Fruit fly (Drosophila melanogaster) whole organism, wandering third instar larva: ENCODE measurements around the gene Smox.
A peak's percentile ranks its signal among the peaks of the same experiment; 100 is the strongest.

Experiments used
- Abd-B ChIP-seq: fragments of >200 bp; optimal IDR thresholded peaks from 2 replicates; lab custom pipeline; 2017; ENCODE audit warnings: missing biosample characterization, missing genetic modification characterization
- CG32264 ChIP-seq: fragments of 200-800 bp; sonication (Bioruptor generic); optimal IDR thresholded peaks from 2 replicates; lab custom pipeline; 2016; ENCODE audit warnings: missing biosample characterization, missing genetic modification characterization
- CG9705 ChIP-seq: fragments of 200-800 bp; sonication (Bioruptor generic); optimal IDR thresholded peaks from 2 replicates; lab custom pipeline; 2018; ENCODE audit warnings: missing biosample characterization, mild to moderate bottlenecking, missing genetic modification characterization
- Dfd ChIP-seq: fragments of >200 bp; optimal IDR thresholded peaks from 2 replicates; lab custom pipeline; 2017; ENCODE audit warnings: missing biosample characterization, missing genetic modification characterization
- Dif ChIP-seq: fragments of 200-275, 200-300 bp; sonication (Bioruptor generic); optimal IDR thresholded peaks from 2 replicates; lab custom pipeline; 2018; ENCODE audit warnings: missing biosample characterization, missing genetic modification characterization; ENCODE audit not compliant: partially characterized antibody
- GATAd ChIP-seq: sonication (Bioruptor generic); optimal IDR thresholded peaks from 2 replicates; lab custom pipeline; 2016; ENCODE audit warnings: missing biosample characterization, missing genetic modification characterization
- HLH106 ChIP-seq: fragments of 200-800 bp; optimal IDR thresholded peaks from 3 replicates; lab custom pipeline; 2019; ENCODE audit warnings: missing biosample characterization, mild to moderate bottlenecking, missing genetic modification characterization, moderate library complexity
- Hr78 ChIP-seq: fragments of >200 bp; optimal IDR thresholded peaks from 2 replicates; lab custom pipeline; 2017; ENCODE audit warnings: missing biosample characterization, missing genetic modification characterization
- Hr83 ChIP-seq: fragments of 200-300 bp; sonication (Bioruptor generic); optimal IDR thresholded peaks from 2 replicates; lab custom pipeline; 2016; ENCODE audit warnings: missing biosample characterization, mild to moderate bottlenecking, missing genetic modification characterization, moderate library complexity; ENCODE audit not compliant: poor library complexity, severe bottlenecking
- Jra ChIP-seq: sonication (Bioruptor generic); optimal IDR thresholded peaks from 2 replicates; lab custom pipeline; 2016; ENCODE audit warnings: missing biosample characterization, missing genetic modification characterization
- Myc ChIP-seq: fragments of >200 bp; optimal IDR thresholded peaks from 2 replicates; lab custom pipeline; 2017
- OdsH ChIP-seq: fragments of 200-800 bp; sonication (Bioruptor generic); optimal IDR thresholded peaks from 2 replicates; lab custom pipeline; 2016; ENCODE audit warnings: missing biosample characterization, mild to moderate bottlenecking, missing genetic modification characterization
- Rel ChIP-seq, 2 experiments: fragments of 200-800 bp; sonication (Bioruptor generic) in 1 of 2; optimal IDR thresholded peaks; 2 replicates in 1 of 2; 3 replicates in 1 of 2; lab custom pipeline; 2016 to 2019; ENCODE audit warnings: mild to moderate bottlenecking in 2 of 2, missing biosample characterization in 2 of 2, missing genetic modification characterization in 2 of 2, moderate library complexity in 1 of 2
- Sp1 ChIP-seq: fragments of 200-800 bp; sonication (Bioruptor generic); optimal IDR thresholded peaks from 3 replicates; lab custom pipeline; 2019; ENCODE audit warnings: missing biosample characterization, mild to moderate bottlenecking, missing genetic modification characterization, moderate library complexity
- Vsx2 ChIP-seq: fragments of 200-300, 225-300 bp; sonication (Bioruptor generic); optimal IDR thresholded peaks from 2 replicates; lab custom pipeline; 2018; ENCODE audit warnings: missing biosample characterization, missing genetic modification characterization; ENCODE audit not compliant: partially characterized antibody
- brk ChIP-seq: fragments of 200-800 bp; sonication (Bioruptor generic); optimal IDR thresholded peaks from 2 replicates; lab custom pipeline; 2016; ENCODE audit warnings: missing biosample characterization, mild to moderate bottlenecking, missing genetic modification characterization
- dl ChIP-seq, 2 experiments: fragments of 175-275, 200-275 bp in 1 of 2; fragments of 200-275 bp in 1 of 2; sonication (Bioruptor generic); optimal IDR thresholded peaks; lab custom pipeline; 2018; ENCODE audit warnings: mild to moderate bottlenecking in 2 of 2, missing biosample characterization in 2 of 2, missing genetic modification characterization in 2 of 2, moderate library complexity in 2 of 2; ENCODE audit not compliant: partially characterized antibody in 2 of 2, insufficient read depth in 1 of 2
- dmrt93B ChIP-seq: fragments of 200-800 bp; sonication (Bioruptor generic); optimal IDR thresholded peaks from 2 replicates; lab custom pipeline; 2018; ENCODE audit warnings: missing biosample characterization, mild to moderate bottlenecking, missing genetic modification characterization
- ey ChIP-seq: fragments of 200-800 bp; sonication (Bioruptor generic); optimal IDR thresholded peaks from 2 replicates; lab custom pipeline; 2016; ENCODE audit warnings: missing biosample characterization, missing genetic modification characterization
- foxo ChIP-seq, 2 experiments: fragments of 200-800 bp; sonication (Bioruptor generic); optimal IDR thresholded peaks; 2 replicates in 1 of 2; 3 replicates in 1 of 2; lab custom pipeline; 2016 to 2017; ENCODE audit warnings: missing biosample characterization in 2 of 2, missing genetic modification characterization in 2 of 2
- fru ChIP-seq: fragments of 200-800 bp; sonication (Bioruptor generic); optimal IDR thresholded peaks from 3 replicates; lab custom pipeline; 2016; ENCODE audit warnings: missing biosample characterization, mild to moderate bottlenecking, missing genetic modification characterization
- h ChIP-seq: fragments of 200-800 bp; sonication (Bioruptor generic); optimal IDR thresholded peaks from 3 replicates; lab custom pipeline; 2016; ENCODE audit warnings: missing biosample characterization, mild to moderate bottlenecking, missing genetic modification characterization
- jim ChIP-seq: fragments of 175-275, 200-325 bp; sonication (Bioruptor generic); optimal IDR thresholded peaks from 2 replicates; lab custom pipeline; 2016; ENCODE audit warnings: missing biosample characterization, mild to moderate bottlenecking, missing genetic modification characterization
- pan ChIP-seq: fragments of >200 bp; optimal IDR thresholded peaks from 2 replicates; lab custom pipeline; 2017
- psq ChIP-seq: fragments of 200-800 bp; sonication (Bioruptor generic); optimal IDR thresholded peaks from 3 replicates; lab custom pipeline; 2017; ENCODE audit warnings: missing biosample characterization, mild to moderate bottlenecking, missing genetic modification characterization, moderate library complexity
- rgr ChIP-seq: fragments of 200-800 bp; sonication (Bioruptor generic); optimal IDR thresholded peaks from 3 replicates; lab custom pipeline; 2016; ENCODE audit warnings: missing biosample characterization, mild to moderate bottlenecking, missing genetic modification characterization
- sage ChIP-seq: fragments of 200-800 bp; sonication (Bioruptor generic); optimal IDR thresholded peaks from 2 replicates; lab custom pipeline; 2016; ENCODE audit warnings: missing biosample characterization, mild to moderate bottlenecking, missing genetic modification characterization
- sv ChIP-seq: fragments of 200-800 bp; sonication (Bioruptor generic); optimal IDR thresholded peaks from 3 replicates; lab custom pipeline; 2016; ENCODE audit warnings: missing biosample characterization, missing genetic modification characterization
- tai ChIP-seq: sonication (Bioruptor generic); optimal IDR thresholded peaks from 2 replicates; lab custom pipeline; 2016; ENCODE audit warnings: missing biosample characterization, missing genetic modification characterization
- usp ChIP-seq: fragments of >200 bp; optimal IDR thresholded peaks from 2 replicates; lab custom pipeline; 2017; ENCODE audit warnings: missing biosample characterization, missing genetic modification characterization

The Smox gene

DNA sequence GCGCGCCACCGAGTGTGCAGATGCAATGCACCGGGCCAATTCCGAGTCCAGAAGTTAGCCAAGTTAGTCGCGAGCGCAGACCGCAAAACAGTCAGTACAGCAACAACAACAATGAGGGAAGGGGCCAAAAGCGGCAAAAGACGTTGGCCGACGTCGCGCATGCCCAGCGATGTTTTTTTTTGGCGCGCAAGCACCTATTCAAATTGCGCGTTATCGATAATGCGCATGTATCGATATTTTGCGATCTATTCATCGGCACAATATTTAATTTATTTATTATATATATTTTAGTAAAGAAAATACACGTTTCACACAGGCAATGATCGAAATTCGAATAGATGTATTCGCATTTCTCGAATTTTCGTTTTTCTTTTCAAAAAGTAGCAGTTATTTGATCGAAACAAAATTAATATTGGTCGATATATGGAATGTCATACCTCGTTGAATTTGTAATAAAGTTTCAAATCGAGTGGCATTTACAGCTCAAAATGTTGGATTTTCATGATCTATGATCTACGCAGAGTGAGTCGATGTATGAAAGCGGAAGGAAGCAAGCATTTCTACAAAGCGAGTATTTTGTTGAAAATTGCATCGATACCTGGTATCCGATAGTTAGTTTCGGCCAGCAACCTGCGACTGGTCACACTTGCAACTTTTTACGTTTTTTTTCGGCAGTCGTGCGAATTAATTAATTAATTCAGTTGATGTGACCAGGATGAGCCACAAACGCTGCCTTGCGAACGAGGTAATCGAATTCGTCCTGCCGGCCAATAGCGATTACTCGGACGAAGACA lies 12.7 kb downstream of the Smox start, which contains the start of gene CG2116:
Gene CG2116 (plus strand): TSS at position 609 of the 794 bp plus-strand sequence.
- no peak for TF ChIP-seq Rel (GFP tag; optimal IDR thresholded peaks at IDR 0.05; lab: Kevin White, UChicago)
- no peak for TF ChIP-seq Rel (tag; optimal IDR thresholded peaks at IDR 0.05; lab: Kevin White, UChicago)
- peak; percentile 13 for TF ChIP-seq Sp1 (GFP tag; lab: Kevin White, UChicago)
- no peak for TF ChIP-seq brk
- TF ChIP-seq h = peak; percentile 3
- TF ChIP-seq HLH106 (tag; lab: Kevin White, UChicago) = peak; percentile 1
- TF ChIP-seq Myc (lab: Kevin White, UChicago) = peak; percentile 1

DNA sequence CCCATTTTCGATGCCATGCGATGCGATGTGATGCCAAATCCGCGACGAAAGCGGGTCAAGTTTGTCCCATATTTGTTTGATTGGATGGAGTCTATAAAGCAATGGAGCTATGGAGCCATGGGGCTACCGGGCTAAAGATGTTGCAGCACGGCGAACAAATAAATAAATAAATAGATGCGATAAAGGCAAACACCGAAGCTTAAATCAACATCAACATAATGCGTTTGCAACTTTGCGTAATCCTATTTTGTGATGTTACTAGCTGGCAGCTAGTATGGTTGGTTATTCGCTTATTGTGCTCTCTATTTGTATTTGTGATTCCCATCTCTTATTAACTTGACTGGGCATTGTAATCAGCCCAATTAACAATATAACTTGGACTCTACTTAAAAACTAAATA lies 13.9 kb downstream of the Smox start:
- TF ChIP-seq fru (GFP tag; lab: Kevin White, UChicago) = no peak
- TF ChIP-seq GATAd (GFP tag; lab: Kevin White, UChicago) = no peak
- TF ChIP-seq OdsH (GFP tag; lab: Kevin White, UChicago) = no peak
- TF ChIP-seq jim (GFP tag; lab: Kevin White, UChicago) = no peak
- TF ChIP-seq sv (GFP tag; lab: Kevin White, UChicago) = no peak
- no peak for TF ChIP-seq Dfd
- no peak for TF ChIP-seq Hr83 (GFP tag; lab: Kevin White, UChicago)
- no peak for TF ChIP-seq Myc (lab: Kevin White, UChicago)
- no peak for TF ChIP-seq dl (GFP tag; optimal IDR thresholded peaks at IDR 0.05; lab: Kevin White, UChicago; ENCODE audit: insufficient read depth in 1 of 2, partially characterized antibody in 2 of 2)
- no peak for TF ChIP-seq rgr (GFP tag; lab: Kevin White, UChicago)
- TF ChIP-seq Dif = no peak
- TF ChIP-seq usp (GFP tag; lab: Kevin White, UChicago) = no peak
- no peak for TF ChIP-seq h
- TF ChIP-seq foxo (GFP tag; optimal IDR thresholded peaks at IDR 0.05; lab: Kevin White, UChicago) = no peak

DNA sequence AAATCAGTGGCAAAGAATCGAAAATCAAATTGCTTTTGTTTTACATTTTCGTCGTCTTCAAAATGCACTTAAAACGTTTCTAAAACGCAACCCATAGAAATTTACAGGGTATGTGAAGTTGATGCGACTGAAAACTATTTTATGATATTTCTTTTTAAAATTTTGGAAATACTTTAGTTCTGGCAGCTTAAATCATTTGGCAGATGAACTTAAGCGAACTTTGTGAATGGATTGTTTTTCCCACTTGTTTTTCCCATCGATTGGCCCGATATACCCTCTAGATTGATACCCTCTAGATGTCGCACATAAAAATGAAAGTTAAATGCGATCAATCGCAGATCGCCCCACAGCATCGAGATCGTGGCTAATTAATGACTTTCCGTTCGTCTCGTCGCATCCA lies 15.9 kb downstream of the Smox start:
- no peak for TF ChIP-seq ey (GFP tag; lab: Kevin White, UChicago)
- TF ChIP-seq Vsx2 (GFP tag; lab: Kevin White, UChicago) = no peak
- peak; percentile 9 for TF ChIP-seq sv (GFP tag; lab: Kevin White, UChicago)
- TF ChIP-seq pan (lab: Kevin White, UChicago) = no peak
- no peak for TF ChIP-seq dmrt93B (GFP tag; lab: Kevin White, UChicago)
- TF ChIP-seq Jra (GFP tag; lab: Kevin White, UChicago) = no peak
- TF ChIP-seq Abd-B (GFP tag; lab: Kevin White, UChicago) = no peak
- no peak for TF ChIP-seq tai

DNA sequence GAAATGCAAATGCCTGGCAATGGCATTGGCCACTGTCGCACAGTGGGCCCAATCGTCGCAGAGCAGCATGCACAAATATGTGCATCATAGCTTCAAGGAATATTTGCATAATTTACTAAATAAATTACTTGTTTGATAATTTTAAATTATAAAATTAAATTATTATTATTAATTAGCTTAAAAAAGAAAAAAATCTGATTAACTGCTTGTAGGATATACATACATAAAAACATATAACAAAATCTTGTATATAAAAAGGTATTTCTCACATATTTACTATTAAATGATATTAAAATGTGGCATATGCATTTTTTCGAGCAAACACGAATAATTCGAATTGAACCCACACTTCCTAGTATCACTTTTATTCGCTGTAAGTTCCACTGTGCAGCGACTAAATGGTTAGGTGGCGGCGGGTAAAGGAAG lies 16.8 kb downstream of the Smox start:
- TF ChIP-seq CG9705 (GFP tag; lab: Kevin White, UChicago) (no peak), psq (GFP tag; lab: Kevin White, UChicago) (no peak), brk (no peak), Sp1 (GFP tag; lab: Kevin White, UChicago) (no peak), sage (no peak), CG32264 (no peak), HLH106 (tag; lab: Kevin White, UChicago) (no peak), Dif (no peak), dl (GFP tag; optimal IDR thresholded peaks at IDR 0.05; lab: Kevin White, UChicago; ENCODE audit: insufficient read depth in 1 of 2, partially characterized antibody in 2 of 2) (no peak), sv (GFP tag; lab: Kevin White, UChicago) (no peak), Hr78 (no peak), Rel (GFP tag; optimal IDR thresholded peaks at IDR 0.05; lab: Kevin White, UChicago) (no peak), Rel (tag; optimal IDR thresholded peaks at IDR 0.05; lab: Kevin White, UChicago) (no peak), Abd-B (GFP tag; lab: Kevin White, UChicago) (no peak), Jra (GFP tag; lab: Kevin White, UChicago) (no peak), Hr83 (GFP tag; lab: Kevin White, UChicago) (no peak), rgr (GFP tag; lab: Kevin White, UChicago) (no peak)
